Fruit fly (Drosophila melanogaster) whole organism, embryonic: Measurements from ENCODE around the gene Alh.

Experiments
- Bteb2 ChIP-seq: fragments of 200-800 bp; sonication (Bioruptor generic); optimal IDR thresholded peaks from 2 replicates; lab custom pipeline; 2016; ENCODE audit warnings: missing biosample characterization, missing genetic modification characterization
- CG10959 ChIP-seq: fragments of 200-800 bp; sonication (Bioruptor generic); IDR thresholded peaks from 2 replicates; pipeline ENCODE4 v1.3.6; 2022; ENCODE audit warnings: missing biosample characterization, missing genetic modification characterization
- CG12219 ChIP-seq: fragments of 200-800 bp; sonication (Bioruptor generic); optimal IDR thresholded peaks from 3 replicates; lab custom pipeline; 2018; ENCODE audit warnings: missing biosample characterization, mild to moderate bottlenecking, missing genetic modification characterization
- CG1233 ChIP-seq: fragments of 200-800 bp; sonication (Bioruptor generic); optimal IDR thresholded peaks from 4 replicates; lab custom pipeline; 2018; ENCODE audit warnings: missing biosample characterization, mild to moderate bottlenecking, missing genetic modification characterization
- CG12659 ChIP-seq: fragments of 200-800 bp; sonication (Bioruptor generic); optimal IDR thresholded peaks from 3 replicates; lab custom pipeline; 2017; ENCODE audit warnings: mild to moderate bottlenecking, missing biosample characterization, missing genetic modification reagents, missing genetic modification characterization
- CG1529 ChIP-seq: fragments of 200-800 bp; sonication (Bioruptor generic); optimal IDR thresholded peaks from 3 replicates; lab custom pipeline; 2018; ENCODE audit warnings: missing biosample characterization, missing genetic modification characterization
- CG17912 ChIP-seq: fragments of 200-800 bp; sonication (Bioruptor generic); optimal IDR thresholded peaks from 2 replicates; lab custom pipeline; 2018; ENCODE audit warnings: missing biosample characterization, mild to moderate bottlenecking, missing genetic modification characterization
- CG2712 ChIP-seq: fragments of 200-800 bp; optimal IDR thresholded peaks from 3 replicates; lab custom pipeline; 2019; ENCODE audit warnings: missing biosample characterization, mild to moderate bottlenecking, missing genetic modification characterization, moderate library complexity
- CG2889 ChIP-seq: fragments of 200-800 bp; sonication (Bioruptor generic); IDR thresholded peaks from 3 replicates; pipeline ENCODE4 v1.3.6; 2022; ENCODE audit warnings: missing biosample characterization, missing genetic modification characterization
- CG31388 ChIP-seq: fragments of 200-800 bp; sonication (Bioruptor generic); optimal IDR thresholded peaks from 2 replicates; lab custom pipeline; 2016; ENCODE audit warnings: missing biosample characterization, missing genetic modification characterization
- CG33213 ChIP-seq: fragments of 200-800 bp; sonication (Bioruptor generic); optimal IDR thresholded peaks from 3 replicates; lab custom pipeline; 2016; ENCODE audit warnings: missing biosample characterization, missing genetic modification characterization
- CG4282 ChIP-seq: fragments of 200-800 bp; sonication (Bioruptor generic); optimal IDR thresholded peaks from 2 replicates; lab custom pipeline; 2016; ENCODE audit warnings: missing biosample characterization, missing genetic modification characterization
- CG4707 ChIP-seq: fragments of 200-800 bp; sonication (Bioruptor generic); optimal IDR thresholded peaks from 2 replicates; lab custom pipeline; 2018; ENCODE audit warnings: missing biosample characterization, mild to moderate bottlenecking, missing genetic modification characterization, moderate library complexity
- CG6272 ChIP-seq: fragments of 200-800 bp; sonication (Bioruptor generic); IDR thresholded peaks from 2 replicates; pipeline ENCODE4 v1.3.6; 2022; ENCODE audit warnings: missing biosample characterization, missing genetic modification characterization
- CG6654 ChIP-seq: fragments of 200-800 bp; sonication (Bioruptor generic); optimal IDR thresholded peaks from 2 replicates; lab custom pipeline; 2017; ENCODE audit warnings: missing biosample characterization, mild to moderate bottlenecking, missing genetic modification characterization
- CG6813 ChIP-seq: fragments of 200-800 bp; sonication (Bioruptor generic); optimal IDR thresholded peaks from 2 replicates; lab custom pipeline; 2017; ENCODE audit warnings: missing biosample characterization, missing genetic modification characterization, mild to moderate bottlenecking, moderate library complexity, missing genetic modification reagents
- CG7556 ChIP-seq: fragments of 200-800 bp; sonication (Bioruptor generic); optimal IDR thresholded peaks from 2 replicates; lab custom pipeline; 2017; ENCODE audit warnings: missing biosample characterization, mild to moderate bottlenecking, missing genetic modification characterization
- CG8944 ChIP-seq: fragments of 200-800 bp; sonication (Bioruptor generic); optimal IDR thresholded peaks from 3 replicates; lab custom pipeline; 2016; ENCODE audit warnings: missing biosample characterization, missing genetic modification characterization
- CTCF ChIP-seq: fragments of 200-800 bp; sonication (Bioruptor generic); optimal IDR thresholded peaks from 2 replicates; lab custom pipeline; 2017; ENCODE audit warnings: missing biosample characterization, mild to moderate bottlenecking, missing genetic modification characterization, moderate library complexity
- CrebB ChIP-seq: fragments of 200-800 bp; sonication (Bioruptor generic); optimal IDR thresholded peaks from 3 replicates; lab custom pipeline; 2018; ENCODE audit warnings: missing biosample characterization, mild to moderate bottlenecking, missing genetic modification characterization
- GATAe ChIP-seq: fragments of 200-800 bp; sonication (Bioruptor generic); conservative IDR thresholded peaks from 2 replicates; pipeline ENCODE4 v1.3.6; 2022; ENCODE audit warnings: missing biosample characterization, missing genetic modification characterization
- H2.0 ChIP-seq: fragments of 200-800 bp; sonication (Bioruptor generic); IDR thresholded peaks from 2 replicates; pipeline ENCODE4 v1.3.6; 2022; ENCODE audit warnings: missing biosample characterization, missing genetic modification characterization
- Hey ChIP-seq: fragments of 200-800 bp; sonication (Bioruptor generic); optimal IDR thresholded peaks from 3 replicates; lab custom pipeline; 2018; ENCODE audit warnings: missing biosample characterization, mild to moderate bottlenecking, missing genetic modification characterization
- HmgZ ChIP-seq: fragments of 200-800 bp; sonication (Bioruptor generic); optimal IDR thresholded peaks from 2 replicates; lab custom pipeline; 2018; ENCODE audit warnings: missing biosample characterization, mild to moderate bottlenecking, missing genetic modification characterization
- Hr39 ChIP-seq: fragments of >200 bp; optimal IDR thresholded peaks from 2 replicates; lab custom pipeline; 2017
- Mad ChIP-seq: fragments of 200-800 bp; sonication (Bioruptor generic); optimal IDR thresholded peaks from 2 replicates; lab custom pipeline; 2016; ENCODE audit warnings: missing biosample characterization, missing genetic modification characterization
- PHDP ChIP-seq: fragments of 200-800 bp; sonication (Bioruptor generic); optimal IDR thresholded peaks from 3 replicates; lab custom pipeline; 2018; ENCODE audit warnings: missing biosample characterization, mild to moderate bottlenecking, missing genetic modification characterization, moderate library complexity
- Pdp1 ChIP-seq, 2 experiments: fragments of 200-800 bp; sonication (Bioruptor generic); optimal IDR thresholded peaks; 3 replicates each; lab custom pipeline; 2016; ENCODE audit warnings: missing biosample characterization in 2 of 2, missing genetic modification characterization in 2 of 2, mild to moderate bottlenecking in 1 of 2, moderate library complexity in 1 of 2
- Sin3A ChIP-seq: fragments of >200 bp; optimal IDR thresholded peaks from 2 replicates; lab custom pipeline; 2018
- Sox100B ChIP-seq: fragments of 200-800 bp; sonication (Bioruptor generic); optimal IDR thresholded peaks from 3 replicates; lab custom pipeline; 2018; ENCODE audit warnings: missing biosample characterization, mild to moderate bottlenecking, missing genetic modification characterization
- Stat92E ChIP-seq, 3 experiments: fragments of >200 bp in 2 of 3; fragments of 200-800 bp in 1 of 3; sonication (Bioruptor generic) in 1 of 3; optimal IDR thresholded peaks; 2 replicates each; lab custom pipeline; 2017 to 2019; ENCODE audit warnings: missing biosample characterization in 3 of 3, missing genetic modification characterization in 3 of 3, mild to moderate bottlenecking in 1 of 3, moderate library complexity in 1 of 3
- Xrp1 ChIP-seq: fragments of 200-800 bp; sonication (Bioruptor generic); IDR thresholded peaks from 2 replicates; pipeline ENCODE4 v1.3.6; 2022; ENCODE audit warnings: missing biosample characterization, missing genetic modification characterization
- bcd ChIP-seq: fragments of 200-800 bp; sonication (Bioruptor generic); optimal IDR thresholded peaks from 2 replicates; lab custom pipeline; 2017; ENCODE audit warnings: missing biosample characterization, mild to moderate bottlenecking, missing genetic modification characterization
- corto ChIP-seq: fragments of 200-800 bp; sonication (Bioruptor generic); optimal IDR thresholded peaks from 2 replicates; lab custom pipeline; 2016; ENCODE audit warnings: missing biosample characterization, mild to moderate bottlenecking, missing genetic modification characterization, moderate library complexity
- crol ChIP-seq: fragments of 200-800 bp; sonication (Bioruptor generic); IDR thresholded peaks from 2 replicates; pipeline ENCODE4 v1.3.6; 2022; ENCODE audit warnings: missing biosample characterization, missing genetic modification characterization
- eve ChIP-seq, 2 experiments: fragments of >200 bp; optimal IDR thresholded peaks; 2 replicates each; lab custom pipeline; 2017; ENCODE audit warnings: missing biosample characterization in 2 of 2, missing genetic modification characterization in 2 of 2
- ftz-f1 ChIP-seq: fragments of 200-800 bp; sonication (Bioruptor generic); optimal IDR thresholded peaks from 2 replicates; lab custom pipeline; 2016; ENCODE audit warnings: missing biosample characterization, missing genetic modification characterization
- ind ChIP-seq: fragments of 200-800 bp; sonication (Bioruptor generic); optimal IDR thresholded peaks from 3 replicates; lab custom pipeline; 2016; ENCODE audit warnings: missing biosample characterization, missing genetic modification characterization
- onecut ChIP-seq: fragments of 200-800 bp; sonication (Bioruptor generic); IDR thresholded peaks from 2 replicates; pipeline ENCODE4 v1.3.6; 2022; ENCODE audit warnings: missing biosample characterization, missing genetic modification characterization
- psq ChIP-seq: fragments of 200-800 bp; sonication (Bioruptor generic); optimal IDR thresholded peaks from 2 replicates; lab custom pipeline; 2017; ENCODE audit warnings: missing biosample characterization, missing genetic modification characterization
- schlank ChIP-seq: fragments of 200-800 bp; sonication (Bioruptor generic); optimal IDR thresholded peaks from 2 replicates; lab custom pipeline; 2018; ENCODE audit warnings: missing biosample characterization, mild to moderate bottlenecking, missing genetic modification characterization
- seq ChIP-seq: fragments of 200-800 bp; sonication (Bioruptor generic); IDR thresholded peaks from 2 replicates; pipeline ENCODE4 v1.3.6; 2022; ENCODE audit warnings: missing biosample characterization, missing genetic modification characterization

Alh gene

dm6 chr3R:7144245-7144904 is 20.4 kb upstream of the Alh start, which contains the start of the genes CG14610 and CG2656 (continued):
- TF ChIP-seq CG12659 (GFP tag; lab: Kevin White, UChicago) (peak; percentile 78), Sox100B (GFP tag; lab: Kevin White, UChicago) (no peak), Mad (GFP tag; lab: Kevin White, UChicago) (peak; percentile 88), Bteb2 (GFP tag; lab: Kevin White, UChicago) (peak; percentile 69), Pdp1 (GFP tag; optimal IDR thresholded peaks at IDR 0.05; lab: Kevin White, UChicago) (peak; percentile 78 to 89), CG6272 (GFP tag; lab: Robert Waterston, UW) (no peak; the same call in 1 of the 2 replicates), schlank (tag; lab: Kevin White, UChicago) (peak; percentile 47), CG12219 (GFP tag; lab: Kevin White, UChicago) (no peak), CrebB (tag; lab: Kevin White, UChicago) (peak; percentile 14), corto (no peak), CG7556 (GFP tag; lab: Kevin White, UChicago) (peak; percentile 52), eve (GFP tag; optimal IDR thresholded peaks at IDR 0.05; lab: Kevin White, UChicago) (no peak), CG17912 (GFP tag; lab: Kevin White, UChicago) (peak; percentile 59), PHDP (peak; percentile 55), Xrp1 (GFP tag; lab: Robert Waterston, UW) (peak; percentile 73), seq (GFP tag; lab: Robert Waterston, UW) (peak; percentile 22; the same call in 1 of the 2 replicates), Sin3A (lab: Kevin White, UChicago) (peak; percentile 30), crol (GFP tag; lab: Robert Waterston, UW) (no peak), CG6654 (GFP tag; lab: Kevin White, UChicago) (no peak), ind (GFP tag; lab: Kevin White, UChicago) (peak; percentile 89), CG1529 (GFP tag; lab: Kevin White, UChicago) (peak; percentile 7), CG4282 (GFP tag; lab: Kevin White, UChicago) (peak; percentile 76), CG8944 (GFP tag; lab: Kevin White, UChicago) (peak; percentile 89), onecut (GFP tag; lab: Robert Waterston, UW) (no peak; the same call in 1 of the 2 replicates), CG33213 (peak; percentile 82), bcd (GFP tag; lab: Kevin White, UChicago) (peak; percentile 68), CG10959 (GFP tag; lab: Robert Waterston, UW) (peak; percentile 34; the same call in 1 of the 2 replicates), H2.0 (peak; percentile 61; the same call in 1 of the 2 replicates), Stat92E (GFP tag; optimal IDR thresholded peaks at IDR 0.05; lab: Kevin White, UChicago) (no peak), CG6813 (GFP tag; lab: Kevin White, UChicago) (no peak), CG1233 (GFP tag; lab: Kevin White, UChicago) (peak; percentile 32), CG2889 (no peak), CTCF (GFP tag; lab: Kevin White, UChicago) (peak; percentile 52), ftz-f1 (GFP tag; lab: Kevin White, UChicago) (peak; percentile 41), CG4707 (GFP tag; lab: Kevin White, UChicago) (peak; percentile 19), Hey (no peak), Hr39 (lab: Kevin White, UChicago) (no peak), CG31388 (GFP tag; lab: Kevin White, UChicago) (peak; percentile 21), HmgZ (peak; percentile 90), psq (GFP tag; lab: Kevin White, UChicago) (peak; percentile 9), GATAe (GFP tag; lab: Robert Waterston, UW) (no peak), CG2712 (peak; percentile 68)
